Worm (Caenorhabditis elegans) whole organism, early embryonic: Measurements from ENCODE around the gene set-4.

Source experiments
- B0310.2 ChIP-seq: sonication (generic microtip); optimal IDR thresholded peaks from 2 replicates; lab custom pipeline; 2016; ENCODE audit warnings: mild to moderate bottlenecking, missing genetic modification characterization, missing compliant biosample characterization
- F13C5.2 ChIP-seq: sonication (generic microtip); optimal IDR thresholded peaks from 2 replicates; lab custom pipeline; 2017; ENCODE audit warnings: mild to moderate bottlenecking, missing genetic modification characterization, inconsistent platforms, missing compliant biosample characterization
- aly-1 ChIP-seq: sonication (generic microtip); optimal IDR thresholded peaks from 2 replicates; lab custom pipeline; 2016; ENCODE audit warnings: missing genetic modification characterization, missing compliant biosample characterization
- ama-1 ChIP-seq: fragments of 150-350 bp; optimal IDR thresholded peaks from 2 replicates; lab custom pipeline; 2014
- ceh-13 ChIP-seq: fragments of 200-800 bp; sonication (Bioruptor generic); optimal IDR thresholded peaks from 2 replicates; lab custom pipeline; 2018; ENCODE audit warnings: mild to moderate bottlenecking, missing genetic modification characterization, missing compliant biosample characterization
- ceh-36 ChIP-seq: sonication (generic microtip); optimal IDR thresholded peaks from 2 replicates; lab custom pipeline; 2016; ENCODE audit warnings: missing genetic modification characterization, inconsistent platforms, missing compliant biosample characterization
- ets-7 ChIP-seq: sonication (generic microtip); optimal IDR thresholded peaks from 2 replicates; lab custom pipeline; 2016; ENCODE audit warnings: missing genotype, missing genetic modification characterization, missing compliant biosample characterization
- flt-1 ChIP-seq: fragments of 200-800 bp; sonication (Bioruptor generic); IDR thresholded peaks from 2 replicates; pipeline ENCODE4 v1.3.6; 2022; ENCODE audit warnings: missing genetic modification characterization, missing compliant biosample characterization
- hmbx-1 ChIP-seq: sonication (generic microtip); optimal IDR thresholded peaks from 2 replicates; lab custom pipeline; 2016; ENCODE audit warnings: mild to moderate bottlenecking, missing genetic modification characterization, missing compliant biosample characterization
- hmg-4 ChIP-seq: fragments of 200-800 bp; sonication (Bioruptor generic); optimal IDR thresholded peaks from 2 replicates; lab custom pipeline; 2018; ENCODE audit warnings: mild to moderate bottlenecking, missing genetic modification characterization, missing compliant biosample characterization
- hnd-1 ChIP-seq: sonication (generic microtip); optimal IDR thresholded peaks from 2 replicates; lab custom pipeline; 2016; ENCODE audit warnings: missing genetic modification characterization, missing compliant biosample characterization
- pes-1 ChIP-seq: fragments of 200-800 bp; sonication (Bioruptor generic); IDR thresholded peaks from 2 replicates; pipeline ENCODE4 v1.3.6; 2022; ENCODE audit warnings: missing genetic modification reagents, missing genetic modification characterization, missing compliant biosample characterization
- scrt-1 ChIP-seq: fragments of 200-800 bp; sonication (Bioruptor generic); IDR thresholded peaks from 2 replicates; pipeline ENCODE4 v1.3.6; 2022; ENCODE audit warnings: missing genetic modification characterization, missing compliant biosample characterization
- sea-1 ChIP-seq: fragments of 200-800 bp; sonication (Bioruptor generic); conservative IDR thresholded peaks from 2 replicates; pipeline ENCODE4 v1.3.6; 2022; ENCODE audit warnings: missing genetic modification characterization, missing compliant biosample characterization
- tbx-11 ChIP-seq: fragments of 200-800 bp; sonication (Bioruptor generic); IDR thresholded peaks from 2 replicates; pipeline ENCODE4 v1.3.6; 2022; ENCODE audit warnings: missing genetic modification characterization, missing compliant biosample characterization
- tbx-37 ChIP-seq: fragments of 200-800 bp; sonication (Bioruptor generic); conservative IDR thresholded peaks from 2 replicates; pipeline ENCODE4 v1.3.6; 2022; ENCODE audit warnings: missing genetic modification reagents, missing genetic modification characterization, missing compliant biosample characterization
- tra-4 ChIP-seq: sonication (generic microtip); optimal IDR thresholded peaks from 2 replicates; lab custom pipeline; 2017; ENCODE audit warnings: missing genetic modification characterization, missing compliant biosample characterization

Gene set-4

DNA sequence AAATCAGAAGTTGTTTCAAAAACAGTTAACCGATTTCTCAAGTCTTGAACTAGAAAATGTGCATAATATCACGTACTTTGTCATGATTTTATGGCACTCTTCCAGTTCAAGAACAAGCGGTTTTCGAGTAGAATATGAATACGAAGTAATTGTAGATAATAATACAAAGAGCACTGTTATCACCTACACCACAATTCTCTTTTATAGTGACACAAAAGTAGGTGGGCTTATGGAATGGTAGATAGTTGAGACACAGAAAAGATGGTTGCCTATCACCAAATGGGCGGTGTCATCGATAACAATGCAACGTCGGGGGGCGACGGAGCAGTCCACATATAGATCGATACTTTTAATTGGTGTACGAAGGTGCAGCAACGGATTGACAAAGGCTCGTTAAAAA is 2.5 kb downstream of the set-4 start:
- TF ChIP-seq F13C5.2 (no peak), tbx-11 (no peak), sea-1 (no peak), B0310.2 (no peak)

DNA sequence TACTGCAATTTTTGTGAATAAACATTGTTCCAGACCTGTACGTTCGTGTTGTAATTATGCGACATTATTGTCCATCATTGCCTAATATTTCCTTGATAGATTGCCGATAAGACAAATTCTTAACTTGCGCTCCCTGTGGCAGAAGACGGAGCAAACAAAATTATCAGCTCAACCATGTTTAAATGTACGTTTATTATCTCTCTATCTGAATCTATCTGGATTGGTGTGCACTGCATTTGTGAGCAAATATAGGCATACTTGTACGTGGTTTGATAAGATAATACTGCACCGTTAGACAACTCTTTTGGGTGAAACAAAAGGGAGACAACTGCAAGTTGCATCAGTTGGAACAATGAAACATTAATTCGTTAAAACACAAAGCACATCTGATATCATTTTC is 3.8 kb downstream of the set-4 start:
- TF ChIP-seq ceh-13 (GFP tag; lab: Kevin White, UChicago) (no peak), B0310.2 (no peak), flt-1 (GFP tag; lab: Robert Waterston, UW) (no peak), ceh-36 (tag; lab: Kevin White, UChicago) (no peak)

DNA sequence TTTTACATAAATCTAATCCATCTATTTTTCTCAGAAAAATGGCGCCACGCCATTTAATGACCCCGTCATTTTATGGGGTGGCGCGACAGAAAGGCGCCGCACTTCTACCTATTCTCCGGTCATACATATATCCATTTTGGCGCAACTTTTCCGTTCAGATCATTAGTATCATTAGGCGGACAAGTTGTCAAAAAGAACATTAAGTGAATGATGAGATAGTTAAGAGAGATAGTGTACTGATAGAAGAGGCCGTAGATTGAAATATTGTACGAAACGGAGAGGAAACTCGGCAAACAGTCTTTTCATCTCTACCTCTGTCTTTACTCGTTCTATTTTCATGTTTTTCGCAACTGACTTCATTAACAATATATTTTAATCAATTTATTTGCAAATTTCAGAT is 7.1 kb downstream of the set-4 start, which contains the start of gene sma-6:
Gene sma-6 (plus strand): TSS at position 399 of the 400 bp plus-strand sequence.
- TF ChIP-seq hmg-4 (GFP tag; lab: Kevin White, UChicago) (no peak), tbx-37 (GFP tag; lab: Robert Waterston, UW) (no peak), hnd-1 (tag; lab: Kevin White, UChicago) (no peak), aly-1 (tag; lab: Kevin White, UChicago) (no peak), sea-1 (no peak), pes-1 (GFP tag; lab: Robert Waterston, UW) (no peak), ceh-36 (tag; lab: Kevin White, UChicago) (no peak)

DNA sequence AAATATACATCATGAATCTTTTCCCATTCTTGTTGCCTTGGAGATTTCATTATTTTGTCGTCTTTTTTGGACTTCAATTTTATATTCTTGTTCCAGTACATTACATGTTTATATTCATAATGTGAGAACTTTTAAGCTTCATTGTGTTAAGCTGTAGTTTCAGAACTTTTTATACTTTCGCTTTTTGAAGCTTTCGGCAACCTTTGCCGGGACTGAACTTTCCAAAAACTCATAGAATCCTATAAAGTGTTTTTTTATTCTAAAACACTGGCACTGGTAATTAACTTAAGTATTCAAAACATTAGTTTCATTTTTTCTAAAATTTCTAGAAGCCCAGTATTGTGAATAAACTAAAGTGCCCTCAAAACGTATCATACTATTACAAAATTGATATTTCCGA is 8.2 kb downstream of the set-4 start, which contains the start of gene C32D5.4:
Gene C32D5.4 (minus strand): TSS at position 101 of the 400 bp plus-strand sequence.
- no peak for TF ChIP-seq hmg-4 (GFP tag; lab: Kevin White, UChicago)
- no peak for TF ChIP-seq sea-1
- no peak for TF ChIP-seq ets-7 (tag; lab: Kevin White, UChicago)
- no peak for TF ChIP-seq tbx-11
- TF ChIP-seq hmbx-1 (tag; lab: Kevin White, UChicago), result no peak
- no peak for TF ChIP-seq tra-4
- no peak for TF ChIP-seq B0310.2
- no peak for TF ChIP-seq aly-1 (tag; lab: Kevin White, UChicago)
- TF ChIP-seq ceh-13 (GFP tag; lab: Kevin White, UChicago), result no peak
- TF ChIP-seq hnd-1 (tag; lab: Kevin White, UChicago), result no peak
- TF ChIP-seq F13C5.2, result no peak

DNA sequence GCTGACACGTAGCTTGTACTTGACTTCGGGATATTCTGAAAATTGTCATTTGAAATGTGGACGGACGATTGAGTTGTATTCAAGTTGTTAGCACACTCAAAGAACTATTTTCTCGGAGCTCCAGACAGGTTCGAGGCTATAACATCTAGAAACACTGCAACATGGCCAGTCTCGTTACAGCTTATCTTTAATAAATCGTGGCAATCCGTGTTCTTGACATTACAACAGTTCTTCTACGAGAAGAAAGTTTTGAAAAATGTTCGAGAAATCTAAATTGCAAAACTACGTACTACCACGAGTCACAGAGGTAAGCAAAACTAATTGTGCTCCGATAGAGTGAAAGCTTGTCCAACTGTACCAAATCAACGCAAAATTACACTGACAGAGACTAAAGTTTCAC is 9.1 kb downstream of the set-4 start:
- TF ChIP-seq tra-4, result no peak
- no peak for TF ChIP-seq ceh-36 (tag; lab: Kevin White, UChicago)
- TF ChIP-seq sea-1, result no peak
- no peak for TF ChIP-seq hmg-4 (GFP tag; lab: Kevin White, UChicago)
- no peak for TF ChIP-seq aly-1 (tag; lab: Kevin White, UChicago)
- no peak for TF ChIP-seq hnd-1 (tag; lab: Kevin White, UChicago)
- TF ChIP-seq pes-1 (GFP tag; lab: Robert Waterston, UW), result no peak
- no peak for TF ChIP-seq ama-1 (lab: Kevin White, UChicago)
- TF ChIP-seq ets-7 (tag; lab: Kevin White, UChicago), result no peak
- no peak for TF ChIP-seq flt-1 (GFP tag; lab: Robert Waterston, UW)
- no peak for TF ChIP-seq tbx-11
- TF ChIP-seq hmbx-1 (tag; lab: Kevin White, UChicago), result no peak
- TF ChIP-seq ceh-13 (GFP tag; lab: Kevin White, UChicago), result no peak
- no peak for TF ChIP-seq F13C5.2
- no peak for TF ChIP-seq B0310.2
- no peak for TF ChIP-seq scrt-1 (GFP tag; lab: Robert Waterston, UW)
- no peak for TF ChIP-seq tbx-37 (GFP tag; lab: Robert Waterston, UW)

DNA sequence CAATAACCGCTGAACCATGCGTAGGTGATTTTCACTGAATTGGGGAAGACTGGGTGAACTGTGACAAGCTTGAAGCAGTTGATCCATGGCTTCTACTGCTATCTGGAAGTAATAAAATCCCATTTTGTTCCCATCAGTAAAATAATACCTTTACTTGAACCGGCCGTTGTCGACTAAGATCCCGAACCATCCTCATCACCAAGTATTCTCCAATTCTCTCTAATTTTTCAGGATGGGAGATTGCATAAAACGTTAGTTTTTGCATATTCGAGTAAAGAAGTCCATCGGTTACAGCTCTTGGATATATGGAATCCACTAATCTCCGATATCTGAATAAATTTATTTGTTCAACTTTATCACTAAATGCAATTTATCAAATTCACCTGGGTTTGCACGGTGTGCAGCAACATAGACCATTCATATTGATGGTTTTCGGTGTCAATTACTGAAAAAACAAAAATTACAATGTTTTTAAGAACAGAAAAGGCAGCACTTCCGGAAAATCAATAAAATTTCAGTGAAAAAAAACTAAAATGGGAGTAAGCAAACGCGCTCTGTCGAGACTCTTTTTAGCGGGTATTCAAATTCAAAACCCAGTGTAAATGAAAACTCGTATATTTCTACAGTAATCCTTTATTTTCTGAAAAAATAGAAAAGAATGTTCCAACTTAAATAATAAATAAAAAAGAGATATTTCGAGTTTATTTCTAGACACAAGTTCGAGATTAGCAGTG is 10.3 kb downstream of the set-4 start, which contains the start of gene efr-3:
Gene efr-3 (minus strand): TSS at position 505 of the 734 bp plus-strand sequence.
- TF ChIP-seq B0310.2 (no peak), tbx-37 (GFP tag; lab: Robert Waterston, UW) (no peak), sea-1 (no peak), tbx-11 (no peak), ama-1 (lab: Kevin White, UChicago) (no peak), flt-1 (GFP tag; lab: Robert Waterston, UW) (no peak), ceh-13 (GFP tag; lab: Kevin White, UChicago) (no peak), ceh-36 (tag; lab: Kevin White, UChicago) (no peak), F13C5.2 (no peak), tra-4 (no peak), hmbx-1 (tag; lab: Kevin White, UChicago) (no peak), pes-1 (GFP tag; lab: Robert Waterston, UW) (no peak), hmg-4 (GFP tag; lab: Kevin White, UChicago) (no peak), ets-7 (tag; lab: Kevin White, UChicago) (no peak), scrt-1 (GFP tag; lab: Robert Waterston, UW) (no peak), aly-1 (tag; lab: Kevin White, UChicago) (no peak), hnd-1 (tag; lab: Kevin White, UChicago) (no peak)

DNA sequence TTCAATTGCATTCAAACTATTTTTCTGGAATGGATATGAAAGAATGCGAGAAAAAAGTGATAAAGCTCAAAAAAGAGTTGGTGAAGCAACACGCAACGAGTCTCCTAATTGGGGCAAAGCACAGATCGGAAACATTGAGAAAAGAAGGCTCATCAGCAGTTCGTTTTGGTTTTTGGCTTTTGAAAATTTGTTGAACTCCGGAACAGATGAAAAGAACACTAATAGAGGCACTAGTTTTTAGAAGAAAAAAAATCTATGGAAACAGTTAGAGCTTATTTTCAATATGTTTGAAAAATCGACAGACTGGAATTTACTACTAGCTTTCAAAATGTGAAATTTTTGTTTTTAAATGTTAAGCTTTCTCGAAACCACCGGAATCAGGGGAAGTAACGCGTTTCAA is 19.3 kb downstream of the set-4 start:
- TF ChIP-seq scrt-1 (GFP tag; lab: Robert Waterston, UW), result no peak
- TF ChIP-seq pes-1 (GFP tag; lab: Robert Waterston, UW), result no peak
- TF ChIP-seq ets-7 (tag; lab: Kevin White, UChicago), result no peak
- no peak for TF ChIP-seq ceh-36 (tag; lab: Kevin White, UChicago)
- TF ChIP-seq ama-1 (lab: Kevin White, UChicago), result no peak
- TF ChIP-seq tbx-11, result no peak
- no peak for TF ChIP-seq aly-1 (tag; lab: Kevin White, UChicago)

DNA sequence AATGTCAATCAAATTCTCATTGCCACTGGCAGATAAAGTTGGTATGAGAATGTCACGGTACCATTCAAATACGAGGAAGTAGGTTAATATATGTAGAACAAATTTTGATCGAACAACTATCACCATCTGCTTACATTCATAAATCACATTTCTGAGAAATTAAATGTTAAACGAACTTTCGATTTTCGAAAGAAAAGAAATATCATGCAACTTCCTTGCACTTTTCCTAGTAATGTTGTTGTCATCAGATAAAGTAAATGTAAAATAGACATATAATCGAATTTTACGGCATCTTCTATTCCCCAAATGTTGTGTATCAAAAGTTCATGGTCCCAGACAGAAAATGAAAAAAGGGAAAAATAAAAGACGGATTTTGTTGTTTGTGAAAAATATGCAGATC is 19.7 kb downstream of the set-4 start:
- TF ChIP-seq B0310.2, result no peak
- no peak for TF ChIP-seq ceh-13 (GFP tag; lab: Kevin White, UChicago)
- no peak for TF ChIP-seq pes-1 (GFP tag; lab: Robert Waterston, UW)
- no peak for TF ChIP-seq tbx-37 (GFP tag; lab: Robert Waterston, UW)
- TF ChIP-seq hmg-4 (GFP tag; lab: Kevin White, UChicago), result no peak
- TF ChIP-seq scrt-1 (GFP tag; lab: Robert Waterston, UW), result no peak
- no peak for TF ChIP-seq hnd-1 (tag; lab: Kevin White, UChicago)
- TF ChIP-seq tra-4, result no peak
- TF ChIP-seq F13C5.2, result no peak
- no peak for TF ChIP-seq ama-1 (lab: Kevin White, UChicago)
